Worm (Caenorhabditis elegans) whole organism, L2 larva: ENCODE results near the gene srbc-38.

Source experiments
- C34F6.9 ChIP-seq: fragments of 150-350 bp; optimal IDR thresholded peaks from 2 replicates; lab custom pipeline; 2014; ENCODE audit warnings: missing biosample characterization, missing genetic modification characterization
- F13H6.1 ChIP-seq: sonication (generic microtip); optimal IDR thresholded peaks from 2 replicates; lab custom pipeline; 2016; ENCODE audit warnings: missing genetic modification characterization, missing compliant biosample characterization
- R02D3.7 ChIP-seq: fragments of 150-350 bp; optimal IDR thresholded peaks from 2 replicates; lab custom pipeline; 2014; ENCODE audit warnings: missing biosample characterization, missing genetic modification characterization
- Y55F3AM.14 ChIP-seq: fragments of 200-800 bp; sonication (Bioruptor generic); optimal IDR thresholded peaks from 2 replicates; lab custom pipeline; 2018; ENCODE audit warnings: mild to moderate bottlenecking, missing genetic modification characterization, missing compliant biosample characterization
- ZK546.5 ChIP-seq: sonication (generic microtip); optimal IDR thresholded peaks from 2 replicates; lab custom pipeline; 2017; ENCODE audit warnings: missing biosample characterization, missing genetic modification characterization
- alr-1 ChIP-seq: fragments of 150-350 bp; optimal IDR thresholded peaks from 2 replicates; lab custom pipeline; 2014; ENCODE audit warnings: missing biosample characterization, missing genetic modification characterization
- aly-2 ChIP-seq: fragments of 150-350 bp; optimal IDR thresholded peaks from 2 replicates; lab custom pipeline; 2014; ENCODE audit warnings: missing biosample characterization, missing genetic modification characterization
- ama-1 ChIP-seq: fragments of 150-350 bp; optimal IDR thresholded peaks from 2 replicates; lab custom pipeline; 2018; ENCODE audit warnings: inconsistent platforms
- blmp-1 ChIP-seq: sonication (generic microtip); optimal IDR thresholded peaks from 2 replicates; lab custom pipeline; 2017; ENCODE audit warnings: missing genetic modification characterization, mild to moderate bottlenecking, missing compliant biosample characterization, antibody characterized with exemption, moderate library complexity; ENCODE audit not compliant: insufficient read depth
- ceh-16 ChIP-seq: fragments of 150-350 bp; optimal IDR thresholded peaks from 2 replicates; lab custom pipeline; 2014; ENCODE audit warnings: missing biosample characterization, missing genetic modification characterization
- ceh-82 ChIP-seq: fragments of 150-350 bp; optimal IDR thresholded peaks from 2 replicates; lab custom pipeline; 2014; ENCODE audit warnings: missing biosample characterization, missing genetic modification characterization
- crh-2 ChIP-seq: sonication (generic microtip); optimal IDR thresholded peaks from 2 replicates; lab custom pipeline; 2017; ENCODE audit warnings: missing biosample characterization, missing genetic modification characterization
- dmd-4 ChIP-seq: sonication (generic microtip); optimal IDR thresholded peaks from 2 replicates; lab custom pipeline; 2017; ENCODE audit warnings: missing biosample characterization, missing genetic modification characterization
- egl-27 ChIP-seq: sonication (generic microtip); optimal IDR thresholded peaks from 3 replicates; lab custom pipeline; 2017; ENCODE audit warnings: missing biosample characterization, missing genetic modification reagents, missing genetic modification characterization
- elt-1 ChIP-seq: fragments of 150-350 bp; optimal IDR thresholded peaks from 2 replicates; lab custom pipeline; 2014; ENCODE audit warnings: missing biosample characterization, missing genetic modification characterization
- elt-3 ChIP-seq: sonication (generic microtip); optimal IDR thresholded peaks from 2 replicates; lab custom pipeline; 2017; ENCODE audit warnings: missing biosample characterization, missing genetic modification characterization
- fos-1 ChIP-seq: fragments of 150-350 bp; optimal IDR thresholded peaks from 2 replicates; lab custom pipeline; 2014; ENCODE audit warnings: missing biosample characterization, missing genetic modification characterization
- lin-11 ChIP-seq: fragments of 150-350 bp; sonication (generic microtip); optimal IDR thresholded peaks from 2 replicates; lab custom pipeline; 2014; ENCODE audit warnings: missing biosample characterization, missing genetic modification characterization, inconsistent platforms, mixed read lengths
- lin-13 ChIP-seq: fragments of 150-350 bp; optimal IDR thresholded peaks from 2 replicates; lab custom pipeline; 2014; ENCODE audit warnings: missing biosample characterization, missing genetic modification reagents, missing genetic modification characterization
- lin-39 ChIP-seq: fragments of 150-350 bp; optimal IDR thresholded peaks from 2 replicates; lab custom pipeline; 2014; ENCODE audit warnings: missing biosample characterization, missing genetic modification reagents, missing genetic modification characterization
- lsy-2 ChIP-seq, 2 experiments: fragments of 150-350 bp in 1 of 2; sonication (generic microtip) in 1 of 2; optimal IDR thresholded peaks; 2 replicates each; lab custom pipeline; 2014 to 2017; ENCODE audit warnings: missing biosample characterization in 2 of 2, missing genetic modification characterization in 2 of 2
- mab-5 ChIP-seq: fragments of 150-350 bp; optimal IDR thresholded peaks from 2 replicates; lab custom pipeline; 2014; ENCODE audit warnings: missing biosample characterization, missing genetic modification characterization
- mbf-1 ChIP-seq: sonication (generic microtip); optimal IDR thresholded peaks from 2 replicates; lab custom pipeline; 2017; ENCODE audit warnings: missing biosample characterization, missing genetic modification characterization
- mdl-1 ChIP-seq, 2 experiments: fragments of 150-350 bp in 1 of 2; sonication (generic microtip) in 1 of 2; optimal IDR thresholded peaks; 2 replicates each; lab custom pipeline; 2017; ENCODE audit warnings: missing biosample characterization in 2 of 2, missing genetic modification characterization in 2 of 2
- nhr-10 ChIP-seq: sonication (generic microtip); optimal IDR thresholded peaks from 2 replicates; lab custom pipeline; 2017; ENCODE audit warnings: missing biosample characterization, missing genetic modification characterization
- nhr-11 ChIP-seq: fragments of 150-350 bp; optimal IDR thresholded peaks from 2 replicates; lab custom pipeline; 2014; ENCODE audit warnings: missing biosample characterization, missing genetic modification characterization
- nhr-12 ChIP-seq: fragments of 150-350 bp; optimal IDR thresholded peaks from 2 replicates; lab custom pipeline; 2014; ENCODE audit warnings: missing biosample characterization, missing genetic modification characterization
- nhr-129 ChIP-seq: fragments of 150-350 bp; optimal IDR thresholded peaks from 2 replicates; lab custom pipeline; 2014; ENCODE audit warnings: missing biosample characterization, missing genetic modification characterization
- nhr-21 ChIP-seq: fragments of 150-350 bp; optimal IDR thresholded peaks from 2 replicates; lab custom pipeline; 2014; ENCODE audit warnings: missing biosample characterization, missing genetic modification characterization
- nhr-23 ChIP-seq: fragments of 150-350 bp; optimal IDR thresholded peaks from 2 replicates; lab custom pipeline; 2014; ENCODE audit warnings: missing biosample characterization, missing genetic modification reagents, missing genetic modification characterization
- nhr-237 ChIP-seq: fragments of 150-350 bp; optimal IDR thresholded peaks from 2 replicates; lab custom pipeline; 2014; ENCODE audit warnings: missing biosample characterization, missing genetic modification characterization
- nhr-25 ChIP-seq: fragments of 150-350 bp; sonication (generic microtip); optimal IDR thresholded peaks from 3 replicates; lab custom pipeline; 2014; ENCODE audit warnings: missing biosample characterization, missing genetic modification characterization
- nhr-6 ChIP-seq: fragments of 150-350 bp; optimal IDR thresholded peaks from 2 replicates; lab custom pipeline; 2014; ENCODE audit warnings: missing biosample characterization, missing genetic modification characterization
- nhr-77 ChIP-seq: fragments of 150-350 bp; optimal IDR thresholded peaks from 2 replicates; lab custom pipeline; 2014; ENCODE audit warnings: missing biosample characterization, missing genetic modification characterization
- peb-1 ChIP-seq: fragments of 150-350 bp; optimal IDR thresholded peaks from 2 replicates; lab custom pipeline; 2014; ENCODE audit warnings: missing biosample characterization, missing genetic modification characterization
- sem-4 ChIP-seq: fragments of 150-350 bp; optimal IDR thresholded peaks from 2 replicates; lab custom pipeline; 2014; ENCODE audit warnings: missing biosample characterization, missing genetic modification reagents, missing genetic modification characterization
- skn-1 ChIP-seq: sonication (generic microtip); optimal IDR thresholded peaks from 2 replicates; lab custom pipeline; 2017; ENCODE audit warnings: missing biosample characterization, missing genetic modification characterization
- sma-3 ChIP-seq: sonication (generic microtip); optimal IDR thresholded peaks from 2 replicates; lab custom pipeline; 2016; ENCODE audit warnings: missing genetic modification reagents, missing genetic modification characterization, missing compliant biosample characterization
- sma-9 ChIP-seq, 2 experiments: fragments of 150-350 bp in 1 of 2; sonication (generic microtip) in 1 of 2; optimal IDR thresholded peaks; 2 replicates each; lab custom pipeline; 2014 to 2016; ENCODE audit warnings: missing genetic modification characterization in 2 of 2, mild to moderate bottlenecking in 1 of 2, missing biosample characterization in 1 of 2, missing compliant biosample characterization in 1 of 2, missing genetic modification reagents in 1 of 2, moderate library complexity in 1 of 2
- snpc-4 ChIP-seq: fragments of 150-350 bp; optimal IDR thresholded peaks from 2 replicates; lab custom pipeline; 2014; ENCODE audit warnings: missing biosample characterization, missing genetic modification characterization
- unc-39 ChIP-seq: fragments of 150-350 bp; optimal IDR thresholded peaks from 2 replicates; lab custom pipeline; 2014; ENCODE audit warnings: missing biosample characterization, missing genetic modification characterization
- unc-55 ChIP-seq: fragments of 150-350 bp; sonication (generic microtip); optimal IDR thresholded peaks from 3 replicates; lab custom pipeline; 2014; ENCODE audit warnings: missing biosample characterization, missing genetic modification reagents, missing genetic modification characterization
- unc-62 ChIP-seq: fragments of 150-350 bp; optimal IDR thresholded peaks from 2 replicates; lab custom pipeline; 2014; ENCODE audit warnings: missing biosample characterization, missing genetic modification reagents, missing genetic modification characterization
- zag-1 ChIP-seq: fragments of 150-350 bp; optimal IDR thresholded peaks from 2 replicates; lab custom pipeline; 2014; ENCODE audit warnings: missing biosample characterization, missing genetic modification characterization
- ztf-1 ChIP-seq: fragments of 200-800 bp; sonication (Bioruptor generic); conservative IDR thresholded peaks from 2 replicates; pipeline ENCODE4 v1.3.6; 2022; ENCODE audit warnings: missing genetic modification characterization, missing compliant biosample characterization
- ztf-11 ChIP-seq: sonication (generic microtip); optimal IDR thresholded peaks from 2 replicates; lab custom pipeline; 2017; ENCODE audit warnings: missing biosample characterization, missing genetic modification characterization
- ztf-4 ChIP-seq: fragments of 150-350 bp; optimal IDR thresholded peaks from 2 replicates; lab custom pipeline; 2014; ENCODE audit warnings: missing biosample characterization, missing genetic modification characterization

The srbc-38 gene

DNA sequence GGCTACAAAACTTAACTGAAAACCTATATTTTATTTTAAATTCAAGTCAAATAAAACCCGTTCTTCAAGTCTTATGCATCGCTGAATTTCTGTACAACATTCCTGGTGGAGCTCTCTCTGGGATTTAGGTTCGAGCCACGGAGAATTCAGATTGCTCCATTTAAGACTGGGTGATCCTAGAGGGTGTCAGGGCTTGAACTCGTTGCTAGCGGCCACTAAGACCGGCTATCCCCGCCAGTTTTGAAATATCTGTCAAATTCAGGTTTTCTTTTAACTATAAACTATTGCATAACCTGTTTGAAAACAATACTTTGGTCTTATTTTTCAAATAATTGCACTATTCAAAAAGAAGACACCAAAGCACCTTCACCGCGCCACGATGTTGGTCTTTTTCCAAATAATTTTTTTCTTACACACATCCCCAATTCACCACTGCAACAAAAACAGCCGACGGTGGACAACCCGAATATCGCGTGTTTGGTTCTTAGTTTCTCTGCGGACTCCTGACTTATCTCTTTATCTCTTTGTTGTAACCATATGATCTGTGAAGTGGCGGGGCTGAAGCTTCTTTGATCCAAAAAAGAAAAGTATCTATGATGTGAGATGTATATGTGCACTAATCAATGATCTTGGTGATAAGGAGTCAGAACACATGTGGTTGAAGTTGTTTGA, 21.9 kb downstream of the srbc-38 start:
- TF ChIP-seq mab-5 = peak; percentile 56
- peak; percentile 74 for TF ChIP-seq ama-1 (lab: Kevin White, UChicago)
- peak; percentile 88 for TF ChIP-seq sma-9 (GFP tag; optimal IDR thresholded peaks at IDR 0.05; lab: Kevin White, UChicago)
- TF ChIP-seq sma-9 (tag; optimal IDR thresholded peaks at IDR 0.05; lab: Kevin White, UChicago) = no peak
- no peak for TF ChIP-seq skn-1 (tag; lab: Kevin White, UChicago)
- TF ChIP-seq alr-1 (tag; lab: Kevin White, UChicago) = no peak
- TF ChIP-seq crh-2 (tag; lab: Kevin White, UChicago) = peak; percentile 65
- no peak for TF ChIP-seq ceh-16 (tag; lab: Kevin White, UChicago)
- TF ChIP-seq unc-55 (GFP tag; lab: Kevin White, UChicago) = no peak
- TF ChIP-seq sma-3 = peak; percentile 3
- TF ChIP-seq ztf-11 = no peak
- no peak for TF ChIP-seq nhr-77 (tag; lab: Kevin White, UChicago)
- TF ChIP-seq lsy-2 (tag; optimal IDR thresholded peaks at IDR 0.05; lab: Kevin White, UChicago) = peak in 1 of 2 experiments; percentile 61
- no peak for TF ChIP-seq aly-2 (tag; lab: Kevin White, UChicago)
- TF ChIP-seq R02D3.7 (tag; lab: Kevin White, UChicago) = no peak
- no peak for TF ChIP-seq nhr-25 (tag; lab: Kevin White, UChicago)
- TF ChIP-seq nhr-12 (tag; lab: Kevin White, UChicago) = no peak
- no peak for TF ChIP-seq ZK546.5
- TF ChIP-seq lin-11 = no peak
- TF ChIP-seq mbf-1 (tag; lab: Kevin White, UChicago) = no peak
- no peak for TF ChIP-seq unc-39 (tag; lab: Kevin White, UChicago)
- TF ChIP-seq peb-1 (tag; lab: Kevin White, UChicago) = no peak
- TF ChIP-seq nhr-10 (tag; lab: Kevin White, UChicago) = no peak
- peak; percentile 21 for TF ChIP-seq sem-4 (tag; lab: Kevin White, UChicago)
- TF ChIP-seq lin-39 (tag; lab: Kevin White, UChicago) = no peak
- peak; percentile 42 for TF ChIP-seq lin-13 (GFP tag; lab: Kevin White, UChicago)
- no peak for TF ChIP-seq nhr-23 (tag; lab: Kevin White, UChicago)
- peak; percentile 89 for TF ChIP-seq nhr-129 (tag; lab: Kevin White, UChicago)
- no peak for TF ChIP-seq ceh-82 (tag; lab: Kevin White, UChicago)
- no peak for TF ChIP-seq elt-3
- TF ChIP-seq unc-62 = no peak
- TF ChIP-seq mdl-1 (tag; optimal IDR thresholded peaks at IDR 0.05; lab: Kevin White, UChicago) = peak in 1 of 2 experiments; percentile 4
- peak; percentile 82 for TF ChIP-seq nhr-21 (tag; lab: Kevin White, UChicago)
- no peak for TF ChIP-seq dmd-4 (tag; lab: Kevin White, UChicago)
- TF ChIP-seq elt-1 (tag; lab: Kevin White, UChicago) = no peak
- TF ChIP-seq fos-1 (tag; lab: Kevin White, UChicago) = no peak
- peak; percentile 76 for TF ChIP-seq F13H6.1 (tag; lab: Kevin White, UChicago)
- no peak for TF ChIP-seq nhr-237 (tag; lab: Kevin White, UChicago)
- TF ChIP-seq ztf-4 = peak; percentile 61
- TF ChIP-seq zag-1 = no peak
- TF ChIP-seq nhr-11 (tag; lab: Kevin White, UChicago) = no peak
- no peak for TF ChIP-seq ztf-1 (GFP tag; lab: Robert Waterston, UW)
- peak; percentile 49 for TF ChIP-seq nhr-6
- no peak for TF ChIP-seq egl-27
- TF ChIP-seq Y55F3AM.14 (GFP tag; lab: Kevin White, UChicago) = peak; percentile 79
- TF ChIP-seq C34F6.9 (tag; lab: Kevin White, UChicago) = peak; percentile 10

DNA sequence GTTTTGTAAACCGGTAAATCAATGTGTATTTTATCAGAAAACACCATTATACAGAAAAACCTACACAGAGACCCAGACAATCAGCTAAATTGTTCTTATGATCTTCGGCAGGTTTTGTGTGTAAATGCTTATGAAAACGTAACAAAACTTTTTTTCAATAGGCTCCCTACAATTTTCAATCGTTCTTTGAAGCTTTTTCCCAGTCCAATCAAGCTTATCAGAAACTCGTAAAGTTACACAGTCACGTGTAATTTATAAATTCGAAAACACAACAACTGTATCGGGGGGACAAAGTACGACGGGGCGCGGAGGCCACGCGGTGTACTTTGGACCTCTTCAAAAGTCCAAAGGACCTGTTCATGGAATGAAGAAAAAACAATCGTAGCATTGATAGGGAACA, 23.2 kb downstream of the srbc-38 start:
- TF ChIP-seq blmp-1 (tag; lab: Kevin White, UChicago) = peak; percentile 41
- no peak for TF ChIP-seq nhr-10 (tag; lab: Kevin White, UChicago)
- no peak for TF ChIP-seq lin-13 (GFP tag; lab: Kevin White, UChicago)
- peak; percentile 82 for TF ChIP-seq nhr-129 (tag; lab: Kevin White, UChicago)
- TF ChIP-seq ztf-4 = no peak
- no peak for TF ChIP-seq nhr-6
- peak; percentile 30 for TF ChIP-seq C34F6.9 (tag; lab: Kevin White, UChicago)
- TF ChIP-seq Y55F3AM.14 (GFP tag; lab: Kevin White, UChicago) = peak; percentile 92
- no peak for TF ChIP-seq dmd-4 (tag; lab: Kevin White, UChicago)
- peak; percentile 73 for TF ChIP-seq sma-3
- TF ChIP-seq sma-9 (GFP tag; optimal IDR thresholded peaks at IDR 0.05; lab: Kevin White, UChicago) = peak; percentile 81
- TF ChIP-seq sma-9 (tag; optimal IDR thresholded peaks at IDR 0.05; lab: Kevin White, UChicago) = no peak
- TF ChIP-seq nhr-21 (tag; lab: Kevin White, UChicago) = peak; percentile 88
- no peak for TF ChIP-seq nhr-12 (tag; lab: Kevin White, UChicago)
- peak; percentile 52 for TF ChIP-seq F13H6.1 (tag; lab: Kevin White, UChicago)
- peak; percentile 63 for TF ChIP-seq ama-1 (lab: Kevin White, UChicago)
- TF ChIP-seq mdl-1 (tag; optimal IDR thresholded peaks at IDR 0.05; lab: Kevin White, UChicago) = peak in 1 of 2 experiments; percentile 60
- peak; percentile 82 for TF ChIP-seq crh-2 (tag; lab: Kevin White, UChicago)
- TF ChIP-seq nhr-25 (tag; lab: Kevin White, UChicago) = peak; percentile 67
- TF ChIP-seq fos-1 (tag; lab: Kevin White, UChicago) = peak; percentile 20
- no peak for TF ChIP-seq nhr-11 (tag; lab: Kevin White, UChicago)
- TF ChIP-seq snpc-4 (tag; lab: Kevin White, UChicago) = no peak
- TF ChIP-seq lsy-2 (tag; optimal IDR thresholded peaks at IDR 0.05; lab: Kevin White, UChicago) = peak in 1 of 2 experiments; percentile 62
- no peak for TF ChIP-seq skn-1 (tag; lab: Kevin White, UChicago)
- TF ChIP-seq ZK546.5 = no peak
- TF ChIP-seq sem-4 (tag; lab: Kevin White, UChicago) = no peak
- TF ChIP-seq, all 48 proteins: peak for 14
